Worm (Caenorhabditis elegans) whole organism, L4 larva: ENCODE data around the gene hda-4.

Experiments used
- ceh-82 ChIP-seq: sonication (generic microtip); optimal IDR thresholded peaks from 2 replicates; lab custom pipeline; 2017; ENCODE audit warnings: missing biosample characterization, missing genetic modification characterization
- lin-15B ChIP-seq: fragments of 150-350 bp; sonication (generic microtip); optimal IDR thresholded peaks from 3 replicates; lab custom pipeline; 2014; ENCODE audit warnings: missing biosample characterization, missing genetic modification characterization
- lin-39 ChIP-seq: fragments of 150-350 bp; optimal IDR thresholded peaks from 2 replicates; lab custom pipeline; 2014; ENCODE audit warnings: missing biosample characterization, missing genetic modification reagents, missing genetic modification characterization
- nhr-25 ChIP-seq: sonication (generic microtip); optimal IDR thresholded peaks from 2 replicates; lab custom pipeline; 2017; ENCODE audit warnings: missing genetic modification characterization, mild to moderate bottlenecking, missing compliant biosample characterization, antibody characterized with exemption, moderate library complexity, borderline replicate concordance; ENCODE audit not compliant: insufficient read depth
- skn-1 ChIP-seq: fragments of 150-350 bp; optimal IDR thresholded peaks from 2 replicates; lab custom pipeline; 2014; ENCODE audit warnings: missing biosample characterization, missing genetic modification characterization

ce11 chrX:16734970-16735369 lies 5.6 kb downstream of the hda-4 start:
- no peak for TF ChIP-seq lin-15B (tag; lab: Kevin White, UChicago)
- TF ChIP-seq nhr-25 (tag; lab: Kevin White, UChicago): no peak
- TF ChIP-seq skn-1 (tag; lab: Kevin White, UChicago): no peak
- TF ChIP-seq lin-39 (tag; lab: Kevin White, UChicago): no peak
- TF ChIP-seq ceh-82 (tag; lab: Kevin White, UChicago): no peak
